Fruit fly (Drosophila melanogaster) whole organism, embryonic: ENCODE data around the gene CG6041.

Experiments used
- Atf6 ChIP-seq: fragments of 200-800 bp; sonication (Bioruptor generic); IDR thresholded peaks from 2 replicates; pipeline ENCODE4 v1.3.6; 2022; ENCODE audit warnings: missing biosample characterization, missing genetic modification characterization
- Awh ChIP-seq: fragments of 200-800 bp; sonication (Bioruptor generic); IDR thresholded peaks from 2 replicates; pipeline ENCODE4, ENCODE4 v1.3.6; 2022; ENCODE audit warnings: missing biosample characterization, missing genetic modification characterization
- CG16813 ChIP-seq: fragments of 200-800 bp; sonication (Bioruptor generic); IDR thresholded peaks from 3 replicates; pipeline ENCODE4 v1.3.6; 2022; ENCODE audit warnings: missing biosample characterization, missing genetic modification characterization; ENCODE audit not compliant: partially characterized antibody
- CG2712 ChIP-seq: fragments of 200-800 bp; optimal IDR thresholded peaks from 3 replicates; lab custom pipeline; 2019; ENCODE audit warnings: missing biosample characterization, mild to moderate bottlenecking, missing genetic modification characterization, moderate library complexity
- CG8359 ChIP-seq: fragments of 200-800 bp; sonication (Bioruptor generic); optimal IDR thresholded peaks from 2 replicates; lab custom pipeline; 2017; ENCODE audit warnings: missing biosample characterization, mild to moderate bottlenecking, missing genetic modification characterization, borderline replicate concordance
- CG9215 ChIP-seq: fragments of 200-800 bp; sonication (Bioruptor generic); IDR thresholded peaks from 2 replicates; pipeline ENCODE4 v1.3.6; 2022; ENCODE audit warnings: missing biosample characterization, missing genetic modification characterization
- ab ChIP-seq: fragments of 200-800 bp; sonication (Bioruptor generic); optimal IDR thresholded peaks from 2 replicates; lab custom pipeline; 2016; ENCODE audit warnings: missing biosample characterization, missing genetic modification characterization
- mirr ChIP-seq: fragments of 200-800 bp; sonication (Bioruptor generic); optimal IDR thresholded peaks from 3 replicates; lab custom pipeline; 2018; ENCODE audit warnings: missing biosample characterization, mild to moderate bottlenecking, missing genetic modification characterization
- peb ChIP-seq: fragments of 200-800 bp; sonication (Bioruptor generic); IDR thresholded peaks from 2 replicates; pipeline ENCODE4 v1.3.6; 2022; ENCODE audit warnings: missing biosample characterization, missing genetic modification characterization
- trh ChIP-seq: fragments of 200-800 bp; sonication (Bioruptor generic); optimal IDR thresholded peaks from 2 replicates; lab custom pipeline; 2016; ENCODE audit warnings: missing biosample characterization, missing genetic modification characterization

DNA sequence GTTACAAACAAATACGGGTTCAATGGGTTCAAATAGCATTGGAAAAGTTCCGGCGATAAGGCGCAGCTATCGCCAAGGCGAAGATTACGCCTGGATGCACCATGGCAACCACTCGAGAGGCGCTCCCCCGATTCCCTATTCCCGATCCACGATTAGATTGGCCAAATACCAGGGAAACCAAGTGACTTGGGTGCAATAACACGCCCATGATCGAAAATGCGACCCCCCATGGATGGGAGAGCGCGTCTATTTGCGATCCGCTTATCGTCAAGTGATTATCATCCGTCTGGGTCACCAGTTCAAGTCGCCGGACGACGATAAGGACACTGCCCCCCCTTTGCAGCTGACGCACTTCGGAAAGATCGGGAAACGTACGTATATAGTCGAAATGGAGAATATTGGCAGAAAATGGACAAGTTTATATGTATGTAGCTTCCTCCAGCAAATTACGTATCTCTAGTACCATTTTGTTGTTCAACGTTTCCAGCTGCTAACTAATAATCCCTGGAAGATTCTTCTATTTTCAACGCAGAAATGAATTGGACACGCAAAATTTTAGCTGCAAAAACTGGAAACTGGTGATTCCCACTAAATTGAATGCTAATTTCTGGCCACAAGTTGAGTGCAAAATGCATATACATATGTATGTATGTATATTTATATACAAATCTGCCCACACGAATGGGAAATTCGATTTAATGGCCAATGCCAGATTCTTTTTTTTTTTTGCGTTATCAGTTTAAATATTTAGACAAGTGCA is 32.8 kb upstream of the CG6041 start:
- TF ChIP-seq CG16813 = no peak
- TF ChIP-seq CG8359 (GFP tag; lab: Kevin White, UChicago) = no peak
- TF ChIP-seq Awh = no peak
- no peak for TF ChIP-seq Atf6 (GFP tag; lab: Robert Waterston, UW)
- TF ChIP-seq mirr = no peak
- TF ChIP-seq CG9215 (GFP tag; lab: Robert Waterston, UW) = no peak
- no peak for TF ChIP-seq trh (GFP tag; lab: Kevin White, UChicago)
- no peak for TF ChIP-seq CG2712
- no peak for TF ChIP-seq peb (GFP tag; lab: Robert Waterston, UW)
- no peak for TF ChIP-seq ab (GFP tag; lab: Kevin White, UChicago)
